Fruit fly (Drosophila melanogaster) whole organism, embryonic: ENCODE measurements around the gene CG15638.
A peak's percentile ranks its signal among the peaks of the same experiment; 100 is the strongest.

Experiments used
- Antp ChIP-seq: fragments of 200-800 bp; sonication (Bioruptor generic); optimal IDR thresholded peaks from 3 replicates; lab custom pipeline; 2016; ENCODE audit warnings: missing biosample characterization, missing genetic modification characterization
- Awh ChIP-seq: fragments of 200-800 bp; sonication (Bioruptor generic); IDR thresholded peaks from 2 replicates; pipeline ENCODE4, ENCODE4 v1.3.6; 2022; ENCODE audit warnings: missing biosample characterization, missing genetic modification characterization
- Bgb ChIP-seq: fragments of 200-800 bp; sonication (Bioruptor generic); IDR thresholded peaks from 2 replicates; pipeline ENCODE4 v1.3.6; 2022; ENCODE audit warnings: missing biosample characterization, missing genetic modification characterization; ENCODE audit not compliant: partially characterized antibody
- CG10274 ChIP-seq: fragments of 200-800 bp; sonication (Bioruptor generic); optimal IDR thresholded peaks from 3 replicates; lab custom pipeline; 2017; ENCODE audit warnings: missing biosample characterization, mild to moderate bottlenecking, missing genetic modification characterization
- CG11093 ChIP-seq: fragments of 200-800 bp; sonication (Bioruptor generic); IDR thresholded peaks from 3 replicates; pipeline ENCODE4 v1.3.6; 2022; ENCODE audit warnings: missing biosample characterization, missing genetic modification characterization
- CG12155 ChIP-seq: fragments of 200-800 bp; sonication (Bioruptor generic); optimal IDR thresholded peaks from 3 replicates; lab custom pipeline; 2016; ENCODE audit warnings: missing biosample characterization, missing genetic modification characterization
- CG1233 ChIP-seq: fragments of 200-800 bp; sonication (Bioruptor generic); optimal IDR thresholded peaks from 4 replicates; lab custom pipeline; 2018; ENCODE audit warnings: missing biosample characterization, mild to moderate bottlenecking, missing genetic modification characterization
- CG14441 ChIP-seq: fragments of 200-800 bp; sonication (Bioruptor generic); IDR thresholded peaks from 2 replicates; pipeline ENCODE4 v1.3.6; 2022; ENCODE audit warnings: missing biosample characterization, missing genetic modification characterization
- CG15073 ChIP-seq: fragments of 200-800 bp; sonication (Bioruptor generic); optimal IDR thresholded peaks from 2 replicates; lab custom pipeline; 2016; ENCODE audit warnings: missing biosample characterization, missing genetic modification characterization
- CG15696 ChIP-seq: fragments of 200-800 bp; sonication (Bioruptor generic); optimal IDR thresholded peaks from 2 replicates; lab custom pipeline; 2019; ENCODE audit warnings: missing biosample characterization, mild to moderate bottlenecking, missing genetic modification characterization, moderate library complexity
- CG17328 ChIP-seq: fragments of 200-800 bp; sonication (Bioruptor generic); IDR thresholded peaks from 2 replicates; pipeline ENCODE4 v1.3.6; 2022; ENCODE audit warnings: missing biosample characterization, missing genetic modification characterization
- CG2712 ChIP-seq: fragments of 200-800 bp; optimal IDR thresholded peaks from 3 replicates; lab custom pipeline; 2019; ENCODE audit warnings: missing biosample characterization, mild to moderate bottlenecking, missing genetic modification characterization, moderate library complexity
- CG2875 ChIP-seq: fragments of 200-800 bp; sonication (Bioruptor generic); optimal IDR thresholded peaks from 2 replicates; lab custom pipeline; 2017; ENCODE audit warnings: missing biosample characterization, mild to moderate bottlenecking, missing genetic modification characterization, missing genetic modification reagents
- CG3995 ChIP-seq: fragments of 200-800 bp; sonication (Bioruptor generic); optimal IDR thresholded peaks from 3 replicates; lab custom pipeline; 2016; ENCODE audit warnings: missing biosample characterization, missing genetic modification characterization
- CG5245 ChIP-seq: fragments of 200-800 bp; sonication (Bioruptor generic); optimal IDR thresholded peaks from 3 replicates; lab custom pipeline; 2016; ENCODE audit warnings: missing biosample characterization, missing genetic modification characterization
- CG6854 ChIP-seq: fragments of 200-800 bp; sonication (Bioruptor generic); optimal IDR thresholded peaks from 3 replicates; lab custom pipeline; 2017; ENCODE audit warnings: missing biosample characterization, mild to moderate bottlenecking, missing genetic modification characterization
- CG7271 ChIP-seq: fragments of 200-800 bp; sonication (Bioruptor generic); optimal IDR thresholded peaks from 2 replicates; lab custom pipeline; 2018; ENCODE audit warnings: missing biosample characterization, mild to moderate bottlenecking, missing genetic modification characterization, moderate library complexity
- CG8388 ChIP-seq: fragments of 200-800 bp; sonication (Bioruptor generic); optimal IDR thresholded peaks from 2 replicates; lab custom pipeline; 2019; ENCODE audit warnings: missing biosample characterization, mild to moderate bottlenecking, missing genetic modification characterization, moderate library complexity
- CG8478 ChIP-seq: fragments of >200 bp; optimal IDR thresholded peaks from 2 replicates; lab custom pipeline; 2018
- CG9817 ChIP-seq: fragments of 200-800 bp; sonication (Bioruptor generic); optimal IDR thresholded peaks from 2 replicates; lab custom pipeline; 2018; ENCODE audit warnings: missing biosample characterization, mild to moderate bottlenecking, missing genetic modification characterization, moderate library complexity
- D19B ChIP-seq: fragments of 200-800 bp; sonication (Bioruptor generic); optimal IDR thresholded peaks from 2 replicates; lab custom pipeline; 2017; ENCODE audit warnings: missing biosample characterization, mild to moderate bottlenecking, missing genetic modification characterization
- Dfd ChIP-seq, 2 experiments: fragments of >200 bp; optimal IDR thresholded peaks; 2 replicates each; lab custom pipeline; 2017; ENCODE audit warnings: missing biosample characterization in 2 of 2, missing genetic modification characterization in 2 of 2
- ERR ChIP-seq: fragments of 200-800 bp; sonication (Bioruptor generic); optimal IDR thresholded peaks from 2 replicates; lab custom pipeline; 2016; ENCODE audit warnings: missing biosample characterization, missing genetic modification characterization
- Ets65A ChIP-seq: fragments of 200-800 bp; sonication (Bioruptor generic); peaks from one replicate; lab custom pipeline; 2016; ENCODE audit warnings: missing biosample characterization, missing genetic modification characterization
- Meics ChIP-seq: fragments of 200-800 bp; sonication (Bioruptor generic); optimal IDR thresholded peaks from 2 replicates; lab custom pipeline; 2017; ENCODE audit warnings: missing biosample characterization, mild to moderate bottlenecking, missing genetic modification characterization
- NC2α ChIP-seq: fragments of 200-800 bp; sonication (Bioruptor generic); optimal IDR thresholded peaks from 2 replicates; lab custom pipeline; 2016; ENCODE audit warnings: missing biosample characterization, missing genetic modification characterization
- NK7.1 ChIP-seq: fragments of 200-800 bp; sonication (Bioruptor generic); optimal IDR thresholded peaks from 3 replicates; lab custom pipeline; 2016; ENCODE audit warnings: missing biosample characterization, missing genetic modification characterization
- Optix ChIP-seq: fragments of 200-800 bp; sonication (Bioruptor generic); IDR thresholded peaks from 3 replicates; pipeline ENCODE4 v1.3.6; 2022; ENCODE audit warnings: missing biosample characterization, missing genetic modification characterization
- PHDP ChIP-seq: fragments of 200-800 bp; sonication (Bioruptor generic); optimal IDR thresholded peaks from 3 replicates; lab custom pipeline; 2018; ENCODE audit warnings: missing biosample characterization, mild to moderate bottlenecking, missing genetic modification characterization, moderate library complexity
- Sox102F ChIP-seq: fragments of 200-800 bp; sonication (Bioruptor generic); optimal IDR thresholded peaks from 2 replicates; lab custom pipeline; 2018; ENCODE audit warnings: missing biosample characterization, mild to moderate bottlenecking, missing genetic modification characterization, moderate library complexity
- Trl ChIP-seq, 3 experiments: fragments of >200 bp in 2 of 3; fragments of 200-800 bp in 1 of 3; sonication (Bioruptor generic) in 1 of 3; optimal IDR thresholded peaks; 2 replicates in 1 of 3; 3 replicates in 2 of 3; lab custom pipeline; 2016 to 2017; ENCODE audit warnings: missing biosample characterization in 1 of 3, missing genetic modification characterization in 1 of 3
- abd-A ChIP-seq: fragments of 200-800 bp; sonication (Bioruptor generic); optimal IDR thresholded peaks from 3 replicates; lab custom pipeline; 2019; ENCODE audit warnings: missing biosample characterization, mild to moderate bottlenecking, missing genetic modification characterization, moderate library complexity
- bbx ChIP-seq: fragments of 200-800 bp; sonication (Bioruptor generic); IDR thresholded peaks from 2 replicates; pipeline ENCODE4 v1.3.6; 2022; ENCODE audit warnings: missing biosample characterization, missing genetic modification characterization; ENCODE audit not compliant: partially characterized antibody
- crc ChIP-seq: fragments of 200-800 bp; sonication (Bioruptor generic); optimal IDR thresholded peaks from 2 replicates; lab custom pipeline; 2016; ENCODE audit warnings: missing biosample characterization, missing genetic modification characterization
- en ChIP-seq: fragments of 200-800 bp; sonication (Bioruptor generic); optimal IDR thresholded peaks from 2 replicates; lab custom pipeline; 2016; ENCODE audit warnings: missing biosample characterization, missing genetic modification characterization
- eyg ChIP-seq: fragments of 200-800 bp; sonication (Bioruptor generic); optimal IDR thresholded peaks from 3 replicates; lab custom pipeline; 2016; ENCODE audit warnings: missing biosample characterization, missing genetic modification characterization
- fru ChIP-seq: fragments of >200 bp; optimal IDR thresholded peaks from 2 replicates; lab custom pipeline; 2017
- grau ChIP-seq: fragments of 200-800 bp; optimal IDR thresholded peaks from 3 replicates; lab custom pipeline; 2019; ENCODE audit warnings: missing biosample characterization, mild to moderate bottlenecking, missing genetic modification characterization, moderate library complexity
- h ChIP-seq: fragments of >200 bp; optimal IDR thresholded peaks from 2 replicates; lab custom pipeline; 2017
- lbe ChIP-seq: fragments of 200-800 bp; sonication (Bioruptor generic); optimal IDR thresholded peaks from 2 replicates; lab custom pipeline; 2016; ENCODE audit warnings: missing biosample characterization, mild to moderate bottlenecking, missing genetic modification characterization
- lola ChIP-seq, 3 experiments: fragments of >200 bp in 2 of 3; fragments of 200-800 bp in 1 of 3; sonication (Bioruptor generic) in 1 of 3; optimal IDR thresholded peaks; 2 replicates each; lab custom pipeline; 2017 to 2019; ENCODE audit warnings: missing biosample characterization in 3 of 3, missing genetic modification characterization in 3 of 3, mild to moderate bottlenecking in 1 of 3, moderate library complexity in 1 of 3
- mirr ChIP-seq: fragments of 200-800 bp; sonication (Bioruptor generic); optimal IDR thresholded peaks from 3 replicates; lab custom pipeline; 2018; ENCODE audit warnings: missing biosample characterization, mild to moderate bottlenecking, missing genetic modification characterization
- nom ChIP-seq: fragments of 200-800 bp; sonication (Bioruptor generic); optimal IDR thresholded peaks from 2 replicates; lab custom pipeline; 2017; ENCODE audit warnings: missing biosample characterization, missing genetic modification characterization, mild to moderate bottlenecking, moderate library complexity, missing genetic modification reagents
- p53 ChIP-seq: fragments of 200-800 bp; sonication (Bioruptor generic); optimal IDR thresholded peaks from 2 replicates; lab custom pipeline; 2016; ENCODE audit warnings: missing biosample characterization, missing genetic modification characterization
- sens-2 ChIP-seq: fragments of 200-800 bp; sonication (Bioruptor generic); IDR thresholded peaks from 2 replicates; pipeline ENCODE4 v1.3.6; 2022; ENCODE audit warnings: missing biosample characterization, missing genetic modification characterization
- sna ChIP-seq: fragments of 200-800 bp; sonication (Bioruptor generic); IDR thresholded peaks from 2 replicates; pipeline ENCODE4 v1.3.6; 2022; ENCODE audit warnings: missing biosample characterization, missing genetic modification characterization; ENCODE audit not compliant: partially characterized antibody
- tll ChIP-seq, 2 experiments: fragments of 200-800 bp in 1 of 2; fragments of >200 bp in 1 of 2; sonication (Bioruptor generic) in 1 of 2; optimal IDR thresholded peaks; 2 replicates each; lab custom pipeline; 2017 to 2019; ENCODE audit warnings: missing biosample characterization in 2 of 2, missing genetic modification characterization in 2 of 2, mild to moderate bottlenecking in 1 of 2, moderate library complexity in 1 of 2
- tx ChIP-seq: fragments of 200-800 bp; sonication (Bioruptor generic); optimal IDR thresholded peaks from 2 replicates; lab custom pipeline; 2016; ENCODE audit warnings: missing biosample characterization, missing genetic modification characterization
- vvl ChIP-seq: fragments of 200-800 bp; sonication (Bioruptor generic); IDR thresholded peaks from 2 replicates; pipeline ENCODE4 v1.3.6; 2022; ENCODE audit warnings: missing biosample characterization, missing genetic modification characterization
- yki ChIP-seq: fragments of >200 bp; optimal IDR thresholded peaks from 3 replicates; lab custom pipeline; 2018

Gene CG15638

DNA sequence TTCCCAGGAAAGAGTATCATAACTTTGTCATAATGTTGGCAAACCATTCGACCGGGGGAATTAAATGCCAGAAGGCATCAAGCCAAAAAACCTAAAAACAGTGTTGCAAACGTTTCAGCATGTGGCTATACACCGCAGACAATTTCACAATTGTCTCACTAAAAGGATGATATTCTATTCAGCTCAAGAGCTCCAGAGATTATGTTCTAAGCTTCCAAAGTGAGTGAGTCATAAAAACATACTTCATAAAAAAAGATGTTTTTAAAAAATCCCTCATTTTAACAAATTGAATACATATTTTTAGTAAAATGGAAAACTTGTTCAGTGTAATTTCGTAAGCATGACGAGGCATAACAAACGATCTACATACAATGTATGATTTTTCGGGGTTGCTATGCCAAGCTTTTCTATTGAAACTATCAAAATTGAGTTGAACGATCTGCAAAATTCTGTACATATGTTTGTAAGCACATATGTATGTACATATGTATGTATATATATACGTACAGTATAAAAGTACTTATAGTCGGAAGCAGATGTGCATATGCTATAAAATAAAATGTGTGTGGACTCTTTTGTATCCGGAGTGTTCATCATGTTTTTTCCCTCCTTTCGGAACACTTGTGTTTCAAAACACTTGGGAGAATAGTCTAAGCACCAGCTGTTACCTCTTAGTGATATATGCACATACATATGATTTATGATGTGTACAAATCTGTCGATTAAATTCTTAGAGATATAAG is 20.5 kb downstream of the CG15638 start (continued):
- TF ChIP-seq CG5245 (peak; percentile 61), Optix (peak; percentile 48; the same call in 1 of the 3 replicates), NC2α (GFP tag; lab: Kevin White, UChicago) (no peak), CG2712 (tag; lab: Kevin White, UChicago) (peak; percentile 83), PHDP (tag; lab: Kevin White, UChicago) (peak; percentile 61), h (lab: Kevin White, UChicago) (no peak), Bgb (GFP tag; lab: Robert Waterston, UW) (no peak), vvl (GFP tag; lab: Robert Waterston, UW) (peak; percentile 53), Ets65A (GFP tag; lab: Kevin White, UChicago) (peak; percentile 99), NK7.1 (GFP tag; lab: Kevin White, UChicago) (peak; percentile 72), sens-2 (GFP tag; lab: Robert Waterston, UW) (no peak), p53 (GFP tag; lab: Kevin White, UChicago) (peak; percentile 56), crc (GFP tag; lab: Kevin White, UChicago) (peak; percentile 79), CG15696 (tag; lab: Kevin White, UChicago) (peak; percentile 48), en (GFP tag; lab: Kevin White, UChicago) (peak; percentile 84), CG14441 (GFP tag; lab: Robert Waterston, UW) (peak; percentile 88), sna (GFP tag; lab: Robert Waterston, UW) (no peak), tll (GFP tag; optimal IDR thresholded peaks at IDR 0.05; lab: Kevin White, UChicago) (no peak), CG2875 (GFP tag; lab: Kevin White, UChicago) (no peak), nom (no peak), bbx (GFP tag; lab: Robert Waterston, UW) (no peak), CG11093 (GFP tag; lab: Robert Waterston, UW) (peak; percentile 72), CG17328 (GFP tag; lab: Robert Waterston, UW) (peak; percentile 77), CG6854 (GFP tag; lab: Kevin White, UChicago) (no peak), Trl (optimal IDR thresholded peaks at IDR 0.05; lab: Kevin White, UChicago) (no peak), Trl (GFP tag; optimal IDR thresholded peaks at IDR 0.05; lab: Kevin White, UChicago) (peak; percentile 63), tx (GFP tag; lab: Kevin White, UChicago) (peak; percentile 47), CG12155 (peak; percentile 68), grau (tag; lab: Kevin White, UChicago) (peak; percentile 38), Dfd (GFP tag; optimal IDR thresholded peaks at IDR 0.05; lab: Kevin White, UChicago) (no peak), Awh (peak; percentile 85), CG1233 (GFP tag; lab: Kevin White, UChicago) (peak; percentile 72), CG8478 (lab: Kevin White, UChicago) (no peak), ERR (GFP tag; lab: Kevin White, UChicago) (peak; percentile 84), CG15073 (GFP tag; lab: Kevin White, UChicago) (no peak), CG7271 (tag; lab: Kevin White, UChicago) (no peak), CG8388 (GFP tag; lab: Kevin White, UChicago) (peak; percentile 63), Sox102F (GFP tag; lab: Kevin White, UChicago) (peak; percentile 73), lbe (GFP tag; lab: Kevin White, UChicago) (no peak), Antp (GFP tag; lab: Kevin White, UChicago) (peak; percentile 62), D19B (peak; percentile 40), lola (GFP tag; optimal IDR thresholded peaks at IDR 0.05; lab: Kevin White, UChicago) (no peak), yki (lab: Kevin White, UChicago) (no peak), CG3995 (GFP tag; lab: Kevin White, UChicago) (peak; percentile 29), CG9817 (tag; lab: Kevin White, UChicago) (peak; percentile 25), CG10274 (GFP tag; lab: Kevin White, UChicago) (peak; percentile 50), mirr (GFP tag; lab: Kevin White, UChicago) (peak; percentile 26), Meics (GFP tag; lab: Kevin White, UChicago) (peak; percentile 72), fru (lab: Kevin White, UChicago) (no peak), eyg (GFP tag; lab: Kevin White, UChicago) (peak; percentile 69), abd-A (tag; lab: Kevin White, UChicago) (no peak)
